Worm (Caenorhabditis elegans) whole organism, early embryonic: ENCODE results near the gene lido-10.

ENCODE experiments used
- B0310.2 ChIP-seq: sonication (generic microtip); optimal IDR thresholded peaks from 2 replicates; lab custom pipeline; 2016; ENCODE audit warnings: mild to moderate bottlenecking, missing genetic modification characterization, missing compliant biosample characterization
- F13C5.2 ChIP-seq: sonication (generic microtip); optimal IDR thresholded peaks from 2 replicates; lab custom pipeline; 2017; ENCODE audit warnings: mild to moderate bottlenecking, missing genetic modification characterization, inconsistent platforms, missing compliant biosample characterization
- aly-1 ChIP-seq: sonication (generic microtip); optimal IDR thresholded peaks from 2 replicates; lab custom pipeline; 2016; ENCODE audit warnings: missing genetic modification characterization, missing compliant biosample characterization
- ama-1 ChIP-seq: fragments of 150-350 bp; optimal IDR thresholded peaks from 2 replicates; lab custom pipeline; 2014
- ceh-36 ChIP-seq: sonication (generic microtip); optimal IDR thresholded peaks from 2 replicates; lab custom pipeline; 2016; ENCODE audit warnings: missing genetic modification characterization, inconsistent platforms, missing compliant biosample characterization
- ets-7 ChIP-seq: sonication (generic microtip); optimal IDR thresholded peaks from 2 replicates; lab custom pipeline; 2016; ENCODE audit warnings: missing genotype, missing genetic modification characterization, missing compliant biosample characterization
- tbx-11 ChIP-seq: fragments of 200-800 bp; sonication (Bioruptor generic); IDR thresholded peaks from 2 replicates; pipeline ENCODE4 v1.3.6; 2022; ENCODE audit warnings: missing genetic modification characterization, missing compliant biosample characterization
- tbx-37 ChIP-seq: fragments of 200-800 bp; sonication (Bioruptor generic); conservative IDR thresholded peaks from 2 replicates; pipeline ENCODE4 v1.3.6; 2022; ENCODE audit warnings: missing genetic modification reagents, missing genetic modification characterization, missing compliant biosample characterization

- TF ChIP-seq tbx-37 (no peak), ceh-36 (no peak), F13C5.2 (tag; lab: Kevin White, UChicago) (no peak), B0310.2 (tag; lab: Kevin White, UChicago) (no peak), ama-1 (lab: Kevin White, UChicago) (no peak), aly-1 (tag; lab: Kevin White, UChicago) (no peak), ets-7 (tag; lab: Kevin White, UChicago) (no peak), tbx-11 (GFP tag; lab: Robert Waterston, UW) (no peak)
These were observed 17.5 kb downstream of the lido-10 start, which contains the start of gene clec-3 for ce11 chrII:3019807-3020206.
